Worm (Caenorhabditis elegans) whole organism, young adult: Measurements from ENCODE around the gene fbxa-4.

ENCODE experiments used
- B0336.3 ChIP-seq: fragments of 200-800 bp; sonication (Bioruptor generic); IDR thresholded peaks from 2 replicates; pipeline ENCODE4 v1.3.6; 2022; ENCODE audit warnings: missing genetic modification characterization, missing compliant biosample characterization
- D2030.7 ChIP-seq: fragments of 200-800 bp; sonication (Bioruptor generic); IDR thresholded peaks from 2 replicates; pipeline ENCODE4 v1.3.6; 2022; ENCODE audit warnings: missing genetic modification reagents, missing genetic modification characterization, missing compliant biosample characterization
- F10E7.11 ChIP-seq: sonication (generic microtip); optimal IDR thresholded peaks from 2 replicates; lab custom pipeline; 2017; ENCODE audit warnings: mild to moderate bottlenecking, missing genetic modification characterization, moderate library complexity, missing compliant biosample characterization
- F23B12.7 ChIP-seq: sonication (generic microtip); optimal IDR thresholded peaks from 2 replicates; lab custom pipeline; 2017; ENCODE audit warnings: missing genetic modification characterization, mild to moderate bottlenecking, missing compliant biosample characterization, antibody characterized with exemption, moderate library complexity; ENCODE audit not compliant: insufficient read depth
- F33H1.4 ChIP-seq: fragments of 200-800 bp; sonication (Bioruptor generic); IDR thresholded peaks from 2 replicates; pipeline ENCODE4 v1.3.6; 2022; ENCODE audit warnings: missing genetic modification reagents, missing genetic modification characterization, missing compliant biosample characterization
- F39B2.1 ChIP-seq: fragments of 200-800 bp; sonication (Bioruptor generic); IDR thresholded peaks from 2 replicates; pipeline ENCODE4 v1.3.6; 2022; ENCODE audit warnings: missing genetic modification reagents, missing genetic modification characterization, missing compliant biosample characterization
- F49E8.2 ChIP-seq: sonication (generic microtip); optimal IDR thresholded peaks from 3 replicates; lab custom pipeline; 2017; ENCODE audit warnings: missing genetic modification characterization, mild to moderate bottlenecking, missing compliant biosample characterization, antibody characterized with exemption, moderate library complexity; ENCODE audit not compliant: insufficient read depth
- F57C9.4 ChIP-seq: sonication (generic microtip); optimal IDR thresholded peaks from 2 replicates; lab custom pipeline; 2017; ENCODE audit warnings: mild to moderate bottlenecking, missing genetic modification characterization, missing compliant biosample characterization
- T07F8.4 ChIP-seq: sonication (generic microtip); optimal IDR thresholded peaks from 2 replicates; lab custom pipeline; 2016; ENCODE audit warnings: mild to moderate bottlenecking, missing genetic modification characterization, moderate library complexity, missing compliant biosample characterization
- Y53F4B.3 ChIP-seq: fragments of 200-800 bp; sonication (Bioruptor generic); IDR thresholded peaks from 2 replicates; pipeline ENCODE4 v1.3.6; 2022; ENCODE audit warnings: missing genetic modification reagents, missing genetic modification characterization, missing compliant biosample characterization
- Y79H2A.3 ChIP-seq: fragments of 200-800 bp; sonication (Bioruptor generic); conservative IDR thresholded peaks from 2 replicates; pipeline ENCODE4 v1.3.6; 2022; ENCODE audit warnings: missing genetic modification reagents, missing genetic modification characterization, missing compliant biosample characterization
- ZK185.1 ChIP-seq: sonication (generic microtip); optimal IDR thresholded peaks from 2 replicates; lab custom pipeline; 2016; ENCODE audit warnings: mild to moderate bottlenecking, missing genetic modification characterization, missing compliant biosample characterization; ENCODE audit not compliant: poor library complexity, severe bottlenecking
- akir-1 ChIP-seq: fragments of 200-800 bp; sonication (Bioruptor generic); optimal IDR thresholded peaks from 2 replicates; lab custom pipeline; 2018; ENCODE audit warnings: mild to moderate bottlenecking, missing genetic modification characterization, moderate library complexity, missing compliant biosample characterization
- ama-1 ChIP-seq, 3 experiments: fragments of 150-350 bp in 1 of 3; sonication (generic microtip) in 2 of 3; optimal IDR thresholded peaks; 2 replicates each; lab custom pipeline; 2014 to 2018; ENCODE audit warnings: missing biosample characterization in 2 of 3, missing genetic modification characterization in 2 of 3, missing genetic modification reagents in 2 of 3
- aptf-3 ChIP-seq: fragments of 200-800 bp; sonication (Bioruptor generic); IDR thresholded peaks from 2 replicates; pipeline ENCODE4 v1.3.6; 2022; ENCODE audit warnings: missing genetic modification characterization, missing compliant biosample characterization
- attf-3 ChIP-seq: fragments of 200-800 bp; sonication (Bioruptor generic); conservative IDR thresholded peaks from 2 replicates; pipeline ENCODE4 v1.3.6; 2022; ENCODE audit warnings: missing genetic modification reagents, missing genetic modification characterization, missing compliant biosample characterization
- attf-5 ChIP-seq: fragments of 200-800 bp; sonication (Bioruptor generic); optimal IDR thresholded peaks from 2 replicates; lab custom pipeline; 2018; ENCODE audit warnings: mild to moderate bottlenecking, missing genetic modification characterization, missing compliant biosample characterization
- ceh-58 ChIP-seq: fragments of 200-800 bp; sonication (Bioruptor generic); IDR thresholded peaks from 2 replicates; pipeline ENCODE4 v1.3.6; 2022; ENCODE audit warnings: missing genetic modification characterization, missing compliant biosample characterization
- ceh-79 ChIP-seq: sonication (generic microtip); optimal IDR thresholded peaks from 2 replicates; lab custom pipeline; 2017; ENCODE audit warnings: mild to moderate bottlenecking, missing genetic modification characterization, missing compliant biosample characterization
- dox-1 ChIP-seq: fragments of 200-800 bp; sonication (Bioruptor generic); IDR thresholded peaks from 2 replicates; pipeline ENCODE4 v1.3.6; 2022; ENCODE audit warnings: missing genetic modification reagents, missing genetic modification characterization, missing compliant biosample characterization
- dpl-1 ChIP-seq: fragments of 150-350 bp; optimal IDR thresholded peaks from 2 replicates; lab custom pipeline; 2014; ENCODE audit warnings: missing biosample characterization, missing genetic modification reagents, missing genetic modification characterization
- ets-4 ChIP-seq: fragments of 200-800 bp; sonication (Bioruptor generic); optimal IDR thresholded peaks from 2 replicates; lab custom pipeline; 2018; ENCODE audit warnings: mild to moderate bottlenecking, missing genetic modification characterization, missing compliant biosample characterization
- let-526 ChIP-seq: fragments of 200-800 bp; sonication (Bioruptor generic); IDR thresholded peaks from 2 replicates; pipeline ENCODE4 v1.3.6; 2022; ENCODE audit warnings: missing genetic modification reagents, missing genetic modification characterization, missing compliant biosample characterization
- let-607 ChIP-seq, 2 experiments: fragments of 200-800 bp in 1 of 2; sonication (Bioruptor generic) in 1 of 2; sonication (generic microtip) in 1 of 2; optimal IDR thresholded peaks; 2 replicates each; lab custom pipeline; 2016 to 2018; ENCODE audit warnings: mild to moderate bottlenecking in 2 of 2, missing compliant biosample characterization in 2 of 2, missing genetic modification characterization in 2 of 2, moderate library complexity in 2 of 2, missing genotype in 1 of 2
- lin-54 ChIP-seq: fragments of 200-800 bp; sonication (Bioruptor generic); optimal IDR thresholded peaks from 2 replicates; lab custom pipeline; 2018; ENCODE audit warnings: mild to moderate bottlenecking, missing genetic modification characterization, missing compliant biosample characterization
- mcd-1 ChIP-seq: fragments of 200-800 bp; sonication (Bioruptor generic); IDR thresholded peaks from 2 replicates; pipeline ENCODE4 v1.3.6; 2022; ENCODE audit warnings: missing genetic modification reagents, missing genetic modification characterization, missing compliant biosample characterization
- mxl-1 ChIP-seq: sonication (generic microtip); optimal IDR thresholded peaks from 2 replicates; lab custom pipeline; 2016; ENCODE audit warnings: missing genetic modification characterization, missing compliant biosample characterization
- nfya-1 ChIP-seq: sonication (generic microtip); optimal IDR thresholded peaks from 2 replicates; lab custom pipeline; 2017; ENCODE audit warnings: antibody characterized with exemption, missing compliant biosample characterization, missing genetic modification characterization, borderline replicate concordance; ENCODE audit not compliant: insufficient read depth
- nfya-2 ChIP-seq: fragments of 200-800 bp; sonication (Bioruptor generic); IDR thresholded peaks from 2 replicates; pipeline ENCODE4 v1.3.6; 2022; ENCODE audit warnings: missing genetic modification reagents, missing genetic modification characterization, missing compliant biosample characterization
- nhr-90 ChIP-seq: sonication (generic microtip); optimal IDR thresholded peaks from 2 replicates; lab custom pipeline; 2016; ENCODE audit warnings: missing genotype, mild to moderate bottlenecking, missing genetic modification characterization, missing compliant biosample characterization
- pha-4 ChIP-seq: fragments of 150-350 bp; sonication (generic microtip); optimal IDR thresholded peaks from 2 replicates; lab custom pipeline; 2014; ENCODE audit warnings: missing biosample characterization, missing genetic modification reagents, missing genetic modification characterization
- repo-1 ChIP-seq: sonication (generic microtip); optimal IDR thresholded peaks from 2 replicates; lab custom pipeline; 2017; ENCODE audit warnings: mild to moderate bottlenecking, missing genetic modification characterization, missing compliant biosample characterization
- sea-2 ChIP-seq: fragments of 200-800 bp; sonication (Bioruptor generic); IDR thresholded peaks from 2 replicates; pipeline ENCODE4 v1.3.6; 2022; ENCODE audit warnings: missing genetic modification characterization, missing compliant biosample characterization
- snpc-1.3 ChIP-seq: sonication (generic microtip); optimal IDR thresholded peaks from 2 replicates; lab custom pipeline; 2017; ENCODE audit warnings: missing genetic modification characterization, mild to moderate bottlenecking, missing compliant biosample characterization, antibody characterized with exemption, moderate library complexity, missing genotype, missing genetic modification reagents; ENCODE audit not compliant: insufficient read depth
- tbx-9 ChIP-seq: sonication (generic microtip); optimal IDR thresholded peaks from 2 replicates; lab custom pipeline; 2016; ENCODE audit warnings: borderline replicate concordance, missing genetic modification characterization, inconsistent platforms, missing compliant biosample characterization
- xnd-1 ChIP-seq: sonication (generic microtip); optimal IDR thresholded peaks from 2 replicates; lab custom pipeline; 2016; ENCODE audit warnings: missing genotype, missing genetic modification reagents, missing genetic modification characterization, missing compliant biosample characterization
- zim-3 ChIP-seq: sonication (generic microtip); optimal IDR thresholded peaks from 2 replicates; lab custom pipeline; 2017; ENCODE audit warnings: mild to moderate bottlenecking, missing genetic modification characterization, moderate library complexity, missing compliant biosample characterization
- ztf-18 ChIP-seq: sonication (generic microtip); optimal IDR thresholded peaks from 2 replicates; lab custom pipeline; 2016; ENCODE audit warnings: missing genotype, mild to moderate bottlenecking, missing genetic modification characterization, missing compliant biosample characterization
- ztf-22 ChIP-seq: fragments of 200-800 bp; sonication (Bioruptor generic); optimal IDR thresholded peaks from 2 replicates; lab custom pipeline; 2018; ENCODE audit warnings: mild to moderate bottlenecking, missing genetic modification characterization, moderate library complexity, missing compliant biosample characterization
- ztf-26 ChIP-seq: sonication (generic microtip); optimal IDR thresholded peaks from 2 replicates; lab custom pipeline; 2017; ENCODE audit warnings: missing genetic modification characterization, missing compliant biosample characterization
- ztf-28 ChIP-seq: fragments of 200-800 bp; sonication (Bioruptor generic); IDR thresholded peaks from 2 replicates; pipeline ENCODE4 v1.3.6; 2022; ENCODE audit warnings: missing genetic modification reagents, missing genetic modification characterization, missing compliant biosample characterization

The fbxa-4 gene

DNA sequence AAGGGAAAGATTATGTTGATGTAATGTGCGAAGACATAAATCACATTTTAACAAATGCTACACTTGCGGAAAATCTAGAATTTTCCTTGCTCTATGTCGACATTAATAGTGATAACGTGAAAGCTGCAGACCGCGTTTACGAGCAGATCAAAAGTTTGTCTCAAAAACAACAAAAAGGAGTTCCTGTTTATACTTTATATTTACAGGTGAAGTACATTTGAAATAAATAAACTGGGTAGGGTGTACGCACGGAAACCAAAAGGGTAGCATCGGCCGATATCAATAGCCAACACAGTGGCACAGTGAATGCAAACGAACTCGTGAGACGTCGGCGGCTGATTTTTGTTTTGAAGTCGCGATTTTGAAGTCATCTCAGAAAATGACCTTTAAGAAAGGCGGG lies 7.1 kb upstream of the fbxa-4 start:
- TF ChIP-seq ceh-79 (tag; lab: Kevin White, UChicago) (no peak), let-526 (GFP tag; lab: Robert Waterston, UW) (no peak), F57C9.4 (tag; lab: Kevin White, UChicago) (no peak), zim-3 (tag; lab: Kevin White, UChicago) (no peak), mxl-1 (tag; lab: Kevin White, UChicago) (no peak), nhr-90 (tag; lab: Kevin White, UChicago) (no peak), repo-1 (no peak)

DNA sequence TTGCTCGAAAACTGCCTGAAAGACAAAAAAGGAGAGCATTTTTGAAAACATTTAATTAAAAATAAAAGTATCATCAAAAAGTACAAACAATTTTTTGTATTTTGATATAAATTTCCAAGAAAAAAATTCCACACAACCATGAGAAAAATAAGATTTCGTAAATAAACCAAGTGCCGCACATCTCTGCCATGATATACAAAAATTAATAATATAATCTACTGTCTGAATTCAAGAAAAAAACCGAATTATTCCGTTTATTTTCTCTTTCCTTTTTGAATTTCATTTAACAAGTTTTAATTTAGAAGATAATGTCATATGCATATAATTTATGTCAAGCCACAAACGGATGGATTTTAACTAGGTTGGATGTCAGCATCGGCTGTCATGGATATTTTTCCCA lies 6.6 kb upstream of the fbxa-4 start, which contains the start of gene F42G2.2:
Gene F42G2.2 (plus strand): TSS at position 301 of the 400 bp plus-strand sequence.
- TF ChIP-seq nfya-2 (no peak), ztf-26 (no peak), attf-3 (GFP tag; lab: Robert Waterston, UW) (no peak), D2030.7 (GFP tag; lab: Robert Waterston, UW) (no peak), Y53F4B.3 (no peak), sea-2 (GFP tag; lab: Robert Waterston, UW) (no peak), attf-5 (GFP tag; lab: Kevin White, UChicago) (no peak), F10E7.11 (tag; lab: Kevin White, UChicago) (no peak), aptf-3 (GFP tag; lab: Robert Waterston, UW) (no peak), ceh-58 (GFP tag; lab: Robert Waterston, UW) (no peak), T07F8.4 (tag; lab: Kevin White, UChicago) (no peak), snpc-1.3 (tag; lab: Kevin White, UChicago) (no peak)

DNA sequence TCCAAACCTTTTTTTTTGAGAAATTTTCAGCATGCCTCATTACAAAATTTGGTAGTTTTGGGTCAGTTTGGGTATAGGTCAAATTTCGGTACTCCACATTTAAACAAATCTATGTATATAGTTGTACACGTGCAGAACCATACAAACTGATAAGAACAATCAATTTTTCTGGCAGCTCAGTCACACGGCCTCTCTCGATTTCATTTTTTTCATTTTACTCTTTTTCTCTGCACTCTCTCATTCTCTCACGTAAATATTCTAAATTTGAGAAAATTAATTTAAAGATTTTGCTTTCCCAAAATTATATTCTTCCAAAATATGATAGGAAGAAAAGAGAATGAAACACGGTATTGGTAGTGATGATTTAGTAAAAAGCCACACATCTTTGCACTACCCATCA lies 5.9 kb upstream of the fbxa-4 start:
- TF ChIP-seq Y53F4B.3 (no peak), dox-1 (GFP tag; lab: Robert Waterston, UW) (no peak), F23B12.7 (tag; lab: Kevin White, UChicago) (no peak), F39B2.1 (GFP tag; lab: Robert Waterston, UW) (no peak), ZK185.1 (tag; lab: Kevin White, UChicago) (no peak), pha-4 (tag; lab: Kevin White, UChicago) (no peak), dpl-1 (GFP tag; lab: Kevin White, UChicago) (no peak), ztf-26 (no peak), zim-3 (tag; lab: Kevin White, UChicago) (no peak), ets-4 (GFP tag; lab: Kevin White, UChicago) (no peak), F57C9.4 (tag; lab: Kevin White, UChicago) (no peak), let-607 (tag; optimal IDR thresholded peaks at IDR 0.05; lab: Kevin White, UChicago) (no peak), ama-1 (optimal IDR thresholded peaks at IDR 0.05; lab: Kevin White, UChicago) (no peak), ama-1 (GFP tag; optimal IDR thresholded peaks at IDR 0.05; lab: Kevin White, UChicago) (no peak)

DNA sequence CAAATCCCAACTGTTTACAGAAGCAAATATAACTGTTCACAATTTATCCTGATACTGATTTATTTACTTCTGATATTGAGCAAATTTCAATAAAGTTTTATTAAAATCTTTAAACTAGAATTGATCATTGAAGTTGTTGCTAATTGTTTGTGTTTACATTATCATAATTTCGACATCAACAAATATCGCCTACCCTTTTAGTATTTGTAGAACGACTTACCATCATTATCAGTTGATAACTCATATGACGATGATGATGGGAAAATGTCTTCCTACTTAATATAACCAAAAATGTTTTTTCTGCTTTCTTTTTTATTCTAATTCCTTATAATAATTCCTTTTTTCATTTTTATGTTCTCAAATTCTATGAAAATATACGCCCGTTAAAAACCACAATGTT lies 5.4 kb upstream of the fbxa-4 start:
- TF ChIP-seq F49E8.2 (tag; lab: Kevin White, UChicago), result no peak
- TF ChIP-seq xnd-1 (tag; lab: Kevin White, UChicago), result no peak
- no peak for TF ChIP-seq B0336.3
- no peak for TF ChIP-seq ztf-28
- TF ChIP-seq ztf-18 (tag; lab: Kevin White, UChicago), result no peak
- TF ChIP-seq F33H1.4 (GFP tag; lab: Robert Waterston, UW), result no peak
- no peak for TF ChIP-seq lin-54 (GFP tag; lab: Kevin White, UChicago)
- TF ChIP-seq tbx-9 (tag; lab: Kevin White, UChicago), result no peak
- no peak for TF ChIP-seq ets-4 (GFP tag; lab: Kevin White, UChicago)
- no peak for TF ChIP-seq mcd-1 (GFP tag; lab: Robert Waterston, UW)
- TF ChIP-seq Y79H2A.3 (GFP tag; lab: Robert Waterston, UW), result no peak
- no peak for TF ChIP-seq nfya-1 (tag; lab: Kevin White, UChicago)
- TF ChIP-seq ztf-22 (GFP tag; lab: Kevin White, UChicago), result no peak
- TF ChIP-seq akir-1 (GFP tag; lab: Kevin White, UChicago), result no peak
- TF ChIP-seq repo-1, result no peak
